Fruit fly (Drosophila melanogaster) whole organism, embryonic: Measurements from ENCODE around the gene flfl.

Source experiments
- Antp ChIP-seq: fragments of 200-800 bp; sonication (Bioruptor generic); optimal IDR thresholded peaks from 3 replicates; lab custom pipeline; 2016; ENCODE audit warnings: missing biosample characterization, missing genetic modification characterization
- Blimp-1 ChIP-seq: fragments of 200-800 bp; sonication (Bioruptor generic); optimal IDR thresholded peaks from 3 replicates; lab custom pipeline; 2018; ENCODE audit warnings: missing biosample characterization, missing genetic modification characterization, mild to moderate bottlenecking, moderate library complexity, missing genetic modification reagents
- CG10462 ChIP-seq: fragments of 200-800 bp; sonication (Bioruptor generic); optimal IDR thresholded peaks from 2 replicates; lab custom pipeline; 2016; ENCODE audit warnings: missing biosample characterization, missing genetic modification characterization
- CG11504 ChIP-seq: fragments of 200-800 bp; sonication (Bioruptor generic); optimal IDR thresholded peaks from 3 replicates; lab custom pipeline; 2019; ENCODE audit warnings: missing biosample characterization, mild to moderate bottlenecking, missing genetic modification characterization, moderate library complexity
- CG15073 ChIP-seq: fragments of 200-800 bp; sonication (Bioruptor generic); optimal IDR thresholded peaks from 2 replicates; lab custom pipeline; 2016; ENCODE audit warnings: missing biosample characterization, missing genetic modification characterization
- CG16813 ChIP-seq: fragments of 200-800 bp; sonication (Bioruptor generic); IDR thresholded peaks from 3 replicates; pipeline ENCODE4 v1.3.6; 2022; ENCODE audit warnings: missing biosample characterization, missing genetic modification characterization; ENCODE audit not compliant: partially characterized antibody
- CG17612 ChIP-seq: fragments of 200-800 bp; sonication (Bioruptor generic); IDR thresholded peaks from 2 replicates; pipeline ENCODE4 v1.3.6; 2022; ENCODE audit warnings: missing biosample characterization, missing genetic modification characterization
- CG2678 ChIP-seq: fragments of 200-800 bp; sonication (Bioruptor generic); optimal IDR thresholded peaks from 3 replicates; lab custom pipeline; 2019; ENCODE audit warnings: missing biosample characterization, mild to moderate bottlenecking, missing genetic modification characterization, moderate library complexity
- CG3065 ChIP-seq: fragments of 200-800 bp; sonication (Bioruptor generic); optimal IDR thresholded peaks from 2 replicates; lab custom pipeline; 2016; ENCODE audit warnings: missing biosample characterization, missing genetic modification characterization
- CG32772 ChIP-seq: fragments of 200-800 bp; sonication (Bioruptor generic); IDR thresholded peaks from 2 replicates; pipeline ENCODE4 v1.3.6; 2022; ENCODE audit warnings: missing biosample characterization, missing genetic modification characterization
- CG42726 ChIP-seq: fragments of 200-800 bp; sonication (Bioruptor generic); IDR thresholded peaks from 2 replicates; pipeline ENCODE4 v1.3.6; 2022; ENCODE audit warnings: missing biosample characterization, missing genetic modification characterization; ENCODE audit not compliant: partially characterized antibody
- CG6683 ChIP-seq: fragments of 200-800 bp; sonication (Bioruptor generic); optimal IDR thresholded peaks from 2 replicates; lab custom pipeline; 2017; ENCODE audit warnings: missing biosample characterization, mild to moderate bottlenecking, missing genetic modification characterization, missing genetic modification reagents
- CG6765 ChIP-seq: fragments of 200-800 bp; sonication (Bioruptor generic); optimal IDR thresholded peaks from 3 replicates; lab custom pipeline; 2017; ENCODE audit warnings: missing biosample characterization, mild to moderate bottlenecking, missing genetic modification characterization
- CG6813 ChIP-seq: fragments of 200-800 bp; sonication (Bioruptor generic); optimal IDR thresholded peaks from 2 replicates; lab custom pipeline; 2017; ENCODE audit warnings: missing biosample characterization, missing genetic modification characterization, mild to moderate bottlenecking, moderate library complexity, missing genetic modification reagents
- D19A ChIP-seq: fragments of 200-800 bp; optimal IDR thresholded peaks from 3 replicates; lab custom pipeline; 2019; ENCODE audit warnings: missing biosample characterization, mild to moderate bottlenecking, missing genetic modification characterization, moderate library complexity
- Dek ChIP-seq: fragments of 200-800 bp; sonication (Bioruptor generic); optimal IDR thresholded peaks from 3 replicates; lab custom pipeline; 2019; ENCODE audit warnings: missing biosample characterization, mild to moderate bottlenecking, missing genetic modification characterization, moderate library complexity
- Dip2 ChIP-seq: fragments of 200-800 bp; sonication (Bioruptor generic); IDR thresholded peaks from 2 replicates; pipeline ENCODE4 v1.3.6; 2022; ENCODE audit warnings: missing biosample characterization, missing genetic modification characterization
- Drgx ChIP-seq: fragments of 200-800 bp; sonication (Bioruptor generic); IDR thresholded peaks from 2 replicates; pipeline ENCODE4 v1.3.6; 2022; ENCODE audit warnings: missing biosample characterization, missing genetic modification characterization
- HLH54F ChIP-seq: fragments of 200-800 bp; sonication (Bioruptor generic); optimal IDR thresholded peaks from 3 replicates; lab custom pipeline; 2016; ENCODE audit warnings: missing biosample characterization, missing genetic modification characterization
- Mad ChIP-seq: fragments of 200-800 bp; sonication (Bioruptor generic); optimal IDR thresholded peaks from 2 replicates; lab custom pipeline; 2016; ENCODE audit warnings: missing biosample characterization, missing genetic modification characterization
- Mrtf ChIP-seq: fragments of 200-800 bp; sonication (Bioruptor generic); IDR thresholded peaks from 3 replicates; pipeline ENCODE4 v1.3.6; 2022; ENCODE audit warnings: missing biosample characterization, missing genetic modification characterization
- NfI ChIP-seq: fragments of 200-800 bp; sonication (Bioruptor generic); optimal IDR thresholded peaks from 3 replicates; lab custom pipeline; 2018; ENCODE audit warnings: missing biosample characterization, mild to moderate bottlenecking, missing genetic modification characterization, moderate library complexity
- Pdp1 ChIP-seq, 2 experiments: fragments of 200-800 bp; sonication (Bioruptor generic); optimal IDR thresholded peaks; 3 replicates each; lab custom pipeline; 2016; ENCODE audit warnings: missing biosample characterization in 2 of 2, missing genetic modification characterization in 2 of 2, mild to moderate bottlenecking in 1 of 2, moderate library complexity in 1 of 2
- TFAM ChIP-seq: fragments of 200-800 bp; sonication (Bioruptor generic); optimal IDR thresholded peaks from 2 replicates; lab custom pipeline; 2017; ENCODE audit warnings: missing biosample characterization, missing genetic modification characterization, inconsistent platforms
- Usf ChIP-seq: fragments of 200-800 bp; sonication (Bioruptor generic); optimal IDR thresholded peaks from 2 replicates; lab custom pipeline; 2017; ENCODE audit warnings: missing genotype, missing biosample characterization, missing genetic modification characterization
- Xbp1 ChIP-seq: fragments of 200-800 bp; sonication (Bioruptor generic); optimal IDR thresholded peaks from 3 replicates; lab custom pipeline; 2016; ENCODE audit warnings: missing biosample characterization, mild to moderate bottlenecking, missing genetic modification characterization
- bcd ChIP-seq: fragments of 200-800 bp; sonication (Bioruptor generic); optimal IDR thresholded peaks from 2 replicates; lab custom pipeline; 2017; ENCODE audit warnings: missing biosample characterization, mild to moderate bottlenecking, missing genetic modification characterization
- cato ChIP-seq: fragments of 200-800 bp; sonication (Bioruptor generic); optimal IDR thresholded peaks from 2 replicates; lab custom pipeline; 2016; ENCODE audit warnings: missing biosample characterization, missing genetic modification characterization, borderline replicate concordance
- caup ChIP-seq: fragments of 200-800 bp; sonication (Bioruptor generic); optimal IDR thresholded peaks from 3 replicates; lab custom pipeline; 2017; ENCODE audit warnings: missing biosample characterization, mild to moderate bottlenecking, missing genetic modification characterization, moderate library complexity; ENCODE audit not compliant: severe bottlenecking
- chn ChIP-seq: fragments of 200-800 bp; sonication (Bioruptor generic); optimal IDR thresholded peaks from 2 replicates; lab custom pipeline; 2016; ENCODE audit warnings: missing biosample characterization, missing genetic modification characterization
- dan ChIP-seq: fragments of 200-800 bp; sonication (Bioruptor generic); IDR thresholded peaks from 2 replicates; pipeline ENCODE4 v1.3.6; 2022; ENCODE audit warnings: missing biosample characterization, missing genetic modification characterization
- disco-r ChIP-seq: fragments of 200-800 bp; sonication (Bioruptor generic); optimal IDR thresholded peaks from 2 replicates; lab custom pipeline; 2016; ENCODE audit warnings: missing biosample characterization, missing genetic modification characterization
- eve ChIP-seq, 2 experiments: fragments of >200 bp; optimal IDR thresholded peaks; 2 replicates each; lab custom pipeline; 2017; ENCODE audit warnings: missing biosample characterization in 2 of 2, missing genetic modification characterization in 2 of 2
- nau ChIP-seq: fragments of 200-800 bp; sonication (Bioruptor generic); optimal IDR thresholded peaks from 3 replicates; lab custom pipeline; 2017; ENCODE audit warnings: missing biosample characterization, mild to moderate bottlenecking, missing genetic modification characterization, missing genetic modification reagents
- prd ChIP-seq, 3 experiments: fragments of >200 bp in 2 of 3; fragments of 200-800 bp in 1 of 3; sonication (Bioruptor generic) in 1 of 3; optimal IDR thresholded peaks in 2 of 3; IDR thresholded peaks in 1 of 3; 2 replicates in 2 of 3; 3 replicates in 1 of 3; pipeline versions ENCODE4 v1.3.6 to Lab custom; 2017 to 2022; ENCODE audit warnings: missing biosample characterization in 1 of 3, missing genetic modification characterization in 1 of 3
- rib ChIP-seq: fragments of 200-800 bp; sonication (Bioruptor generic); IDR thresholded peaks from 2 replicates; pipeline ENCODE4 v1.3.6; 2022; ENCODE audit warnings: missing biosample characterization, missing genetic modification characterization
- sc ChIP-seq, 3 experiments: fragments of >200 bp in 2 of 3; fragments of 200-800 bp in 1 of 3; sonication (Bioruptor generic) in 1 of 3; optimal IDR thresholded peaks; 2 replicates in 2 of 3; 3 replicates in 1 of 3; lab custom pipeline; 2017; ENCODE audit warnings: mild to moderate bottlenecking in 1 of 3, missing biosample characterization in 1 of 3, missing genetic modification characterization in 1 of 3, missing genetic modification reagents in 1 of 3
- sd ChIP-seq: fragments of 200-800 bp; sonication (Bioruptor generic); optimal IDR thresholded peaks from 3 replicates; lab custom pipeline; 2018; ENCODE audit warnings: missing biosample characterization, mild to moderate bottlenecking, missing genetic modification characterization, moderate library complexity
- slbo ChIP-seq: fragments of 200-800 bp; sonication (Bioruptor generic); IDR thresholded peaks from 2 replicates; pipeline ENCODE4 v1.3.6; 2022; ENCODE audit warnings: missing biosample characterization, missing genetic modification characterization
- slou ChIP-seq: fragments of 200-800 bp; sonication (Bioruptor generic); optimal IDR thresholded peaks from 3 replicates; lab custom pipeline; 2016; ENCODE audit warnings: missing biosample characterization, missing genetic modification characterization
- tio ChIP-seq: fragments of 200-800 bp; sonication (Bioruptor generic); optimal IDR thresholded peaks from 2 replicates; lab custom pipeline; 2017; ENCODE audit warnings: missing biosample characterization, missing genetic modification characterization, inconsistent platforms
- tll ChIP-seq, 2 experiments: fragments of 200-800 bp in 1 of 2; fragments of >200 bp in 1 of 2; sonication (Bioruptor generic) in 1 of 2; optimal IDR thresholded peaks; 2 replicates each; lab custom pipeline; 2017 to 2019; ENCODE audit warnings: missing biosample characterization in 2 of 2, missing genetic modification characterization in 2 of 2, mild to moderate bottlenecking in 1 of 2, moderate library complexity in 1 of 2
- tna ChIP-seq: fragments of 200-800 bp; sonication (Bioruptor generic); IDR thresholded peaks from 2 replicates; pipeline ENCODE4 v1.3.6; 2022; ENCODE audit warnings: missing biosample characterization, missing genetic modification characterization; ENCODE audit not compliant: partially characterized antibody
- ttk ChIP-seq: fragments of 200-800 bp; sonication (Bioruptor generic); IDR thresholded peaks from 2 replicates; pipeline ENCODE4 v2.1.2; 2022; ENCODE audit warnings: missing biosample characterization, missing genetic modification characterization
- wdn ChIP-seq: fragments of 200-800 bp; sonication (Bioruptor generic); IDR thresholded peaks from 2 replicates; pipeline ENCODE4 v1.3.6; 2022; ENCODE audit warnings: missing biosample characterization, missing genetic modification characterization
- wek ChIP-seq: fragments of 200-800 bp; sonication (Bioruptor generic); optimal IDR thresholded peaks from 3 replicates; lab custom pipeline; 2018; ENCODE audit warnings: missing biosample characterization, mild to moderate bottlenecking, missing genetic modification characterization, moderate library complexity

Gene flfl

DNA sequence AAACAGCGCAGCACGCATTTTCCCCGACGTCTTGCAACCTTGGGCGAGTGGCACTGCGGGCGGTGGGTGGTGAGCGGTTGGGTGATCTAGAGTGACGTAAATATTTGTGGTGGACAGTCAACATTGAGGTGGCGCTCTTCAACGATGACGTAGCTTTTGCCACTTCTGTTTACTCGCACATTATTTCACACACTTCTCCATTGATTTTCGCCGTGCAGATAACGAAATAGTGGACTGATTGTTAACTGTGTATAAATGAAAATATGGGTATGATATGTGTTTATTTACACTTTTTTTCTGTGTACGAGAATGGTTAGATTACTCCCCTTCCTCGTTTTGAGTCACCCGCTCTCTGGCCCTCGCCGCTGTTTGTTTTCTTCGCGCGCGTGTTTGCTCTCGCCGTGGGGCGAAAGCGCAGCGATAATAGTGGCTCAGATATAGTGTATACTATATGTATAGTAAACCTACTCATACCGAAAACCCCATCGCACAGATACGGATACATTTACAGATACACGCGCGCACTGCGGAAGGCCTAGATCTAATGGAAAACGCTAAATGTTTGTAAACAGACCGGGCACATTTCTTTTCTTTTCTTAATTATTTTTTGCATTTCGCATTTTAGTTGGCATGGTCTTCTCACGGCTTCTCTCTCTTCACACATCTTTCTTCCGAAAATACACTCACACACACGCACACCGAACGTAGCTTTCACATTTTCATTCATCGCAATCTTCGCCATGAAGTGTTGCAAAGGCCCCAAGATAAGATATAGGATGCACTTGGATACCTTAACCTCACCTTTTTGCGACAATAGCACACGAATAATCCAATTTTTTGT, 2.9 kb downstream of the flfl start, which contains the start of gene omd (continued):
- TF ChIP-seq TFAM (GFP tag; lab: Kevin White, UChicago) (peak; percentile 8), Dek (peak; percentile 52), wdn (GFP tag; lab: Robert Waterston, UW) (peak; percentile 53), CG17612 (GFP tag; lab: Robert Waterston, UW) (peak; percentile 45; the same call in 1 of the 2 replicates), Blimp-1 (no peak), caup (peak; percentile 77), CG6683 (GFP tag; lab: Kevin White, UChicago) (peak; percentile 74), disco-r (no peak), D19A (no peak), CG6813 (GFP tag; lab: Kevin White, UChicago) (peak; percentile 85), CG3065 (GFP tag; lab: Kevin White, UChicago) (peak; percentile 27), tna (GFP tag; lab: Robert Waterston, UW) (no peak), Dip2 (GFP tag; lab: Robert Waterston, UW) (no peak), Antp (GFP tag; lab: Kevin White, UChicago) (peak; percentile 26), CG42726 (GFP tag; lab: Robert Waterston, UW) (no peak), Mrtf (GFP tag; lab: Robert Waterston, UW) (0 out of 3 replicates have a peak, but pooled peaks have one; percentile 7), cato (GFP tag; lab: Kevin White, UChicago) (peak; percentile 33), sd (no peak), bcd (peak; percentile 70), dan (GFP tag; lab: Robert Waterston, UW) (no peak), rib (GFP tag; lab: Robert Waterston, UW) (peak; percentile 55), CG16813 (GFP tag; lab: Robert Waterston, UW) (0 out of 3 replicates have a peak, but pooled peaks have one; percentile 14), wek (peak; percentile 80), NfI (no peak), tio (GFP tag; lab: Kevin White, UChicago) (no peak), CG15073 (GFP tag; lab: Kevin White, UChicago) (no peak), CG32772 (GFP tag; lab: Robert Waterston, UW) (peak; percentile 21; the same call in 1 of the 2 replicates), chn (peak; percentile 43), sc (optimal IDR thresholded peaks at IDR 0.05; lab: Kevin White, UChicago) (no peak), sc (GFP tag; optimal IDR thresholded peaks at IDR 0.05; lab: Kevin White, UChicago) (peak; percentile 43), Xbp1 (peak; percentile 49), slou (GFP tag; lab: Kevin White, UChicago) (peak; percentile 38), Pdp1 (GFP tag; optimal IDR thresholded peaks at IDR 0.05; lab: Kevin White, UChicago) (peak; percentile 43 to 83), HLH54F (GFP tag; lab: Kevin White, UChicago) (peak; percentile 41), Usf (GFP tag; lab: Kevin White, UChicago) (peak; percentile 24), nau (no peak), CG10462 (GFP tag; lab: Kevin White, UChicago) (peak; percentile 31), CG11504 (tag; lab: Kevin White, UChicago) (no peak), prd (optimal IDR thresholded peaks at IDR 0.05; lab: Kevin White, UChicago) (no peak), prd (GFP tag; IDR thresholded peaks at IDR 0.05; lab: Robert Waterston, UW) (peak; percentile 44; the same call in 1 of the 3 replicates), Mad (GFP tag; lab: Kevin White, UChicago) (peak; percentile 56), CG2678 (tag; lab: Kevin White, UChicago) (no peak), eve (GFP tag; optimal IDR thresholded peaks at IDR 0.05; lab: Kevin White, UChicago) (no peak), tll (GFP tag; optimal IDR thresholded peaks at IDR 0.05; lab: Kevin White, UChicago) (no peak), Drgx (GFP tag; lab: Robert Waterston, UW) (0 out of 2 replicates have a peak, but pooled peaks have one; percentile 12), ttk (GFP tag; lab: Robert Waterston, UW) (no peak), slbo (GFP tag; lab: Robert Waterston, UW) (peak; percentile 56), CG6765 (GFP tag; lab: Kevin White, UChicago) (peak; percentile 64)
